Worm (Caenorhabditis elegans): ENCODE results near the gene dgk-1.
A peak's percentile ranks its signal among the peaks of the same experiment; 100 is the strongest.

Gene dgk-1

ce11 chrX:992650-993403 lies 1.6 kb upstream of the dgk-1 start (continued):
- TF ChIP-seq F44E2.7 (GFP tag; IDR thresholded peaks at IDR 0.05) (no peak), nhr-77 (tag; optimal IDR thresholded peaks at IDR 0.05) (no peak), unc-130 (GFP tag; optimal IDR thresholded peaks at IDR 0.05) (no peak), nhr-102 (tag; optimal IDR thresholded peaks at IDR 0.05) (no peak), R02D3.7 (tag; optimal IDR thresholded peaks at IDR 0.05) (no peak), nhr-25 (tag; optimal IDR thresholded peaks at IDR 0.05; ENCODE audit: borderline replicate concordance, insufficient read depth) (no peak), ceh-28 (tag; optimal IDR thresholded peaks at IDR 0.05) (no peak), aha-1 (tag) (peak; percentile 83), Y75B8A.6 (GFP tag; IDR thresholded peaks at IDR 0.05) (no peak), attf-4 (tag; optimal IDR thresholded peaks at IDR 0.05) (no peak), lin-38 (GFP tag; IDR thresholded peaks at IDR 0.05) (no peak), dmd-9 (GFP tag; IDR thresholded peaks at IDR 0.05) (no peak), nhr-28 (tag; optimal IDR thresholded peaks at IDR 0.05) (no peak), lin-13 (GFP tag; optimal IDR thresholded peaks at IDR 0.05) (no peak), set-16 (GFP tag; IDR thresholded peaks at IDR 0.05) (peak; percentile 93), nhr-48 (tag; optimal IDR thresholded peaks at IDR 0.05) (peak; percentile 37), lsy-2 (tag; optimal IDR thresholded peaks at IDR 0.05) (peak in 1 of 2 experiments; percentile 62), pqm-1 (tag; optimal IDR thresholded peaks at IDR 0.05) (no peak), hlh-30 (tag; optimal IDR thresholded peaks at IDR 0.05; ENCODE audit: insufficient read depth) (peak; percentile 38), hif-1 (tag; optimal IDR thresholded peaks at IDR 0.05) (peak in 1 of 2 experiments; percentile 34), lin-15B (tag; optimal IDR thresholded peaks at IDR 0.05) (no peak), lin-39 (tag; optimal IDR thresholded peaks at IDR 0.05) (no peak), ceh-20 (GFP tag; IDR thresholded peaks at IDR 0.05) (peak; percentile 18; the same call in 1 of the 2 replicates), spr-1 (tag; optimal IDR thresholded peaks at IDR 0.05) (peak; percentile 6), cey-2 (tag; optimal IDR thresholded peaks at IDR 0.05; ENCODE audit: borderline replicate concordance, insufficient read depth) (no peak), Y105C5A.15 (GFP tag; IDR thresholded peaks at IDR 0.05) (no peak), fos-1 (tag; optimal IDR thresholded peaks at IDR 0.05) (no peak), daf-12 (tag; optimal IDR thresholded peaks at IDR 0.05) (no peak), nhr-237 (tag; optimal IDR thresholded peaks at IDR 0.05) (no peak), daf-16 (GFP tag; optimal IDR thresholded peaks at IDR 0.05) (peak in 1 of 2 experiments; percentile 14), daf-16 (tag; optimal IDR thresholded peaks at IDR 0.05) (no peak), dmd-6 (GFP tag; IDR thresholded peaks at IDR 0.05) (no peak; the same call in 1 of the 2 replicates), lir-3 (tag; optimal IDR thresholded peaks at IDR 0.05) (no peak), arid-1 (GFP tag; conservative IDR thresholded peaks at IDR 0.05) (no peak), fkh-10 (GFP tag; optimal IDR thresholded peaks at IDR 0.05) (peak; percentile 49), ztf-11 (tag; optimal IDR thresholded peaks at IDR 0.05) (no peak), dve-1 (tag; optimal IDR thresholded peaks at IDR 0.05; ENCODE audit: insufficient read depth) (no peak), mep-1 (tag; optimal IDR thresholded peaks at IDR 0.05) (peak; percentile 63), zip-2 (tag; optimal IDR thresholded peaks at IDR 0.05) (no peak), gei-8 (GFP tag; optimal IDR thresholded peaks at IDR 0.05) (no peak), mes-2 (tag; optimal IDR thresholded peaks at IDR 0.05; ENCODE audit: poor library complexity, severe bottlenecking) (peak; percentile 12), F49E8.2 (tag; optimal IDR thresholded peaks at IDR 0.05; ENCODE audit: borderline replicate concordance) (no peak), duxl-1 (tag; optimal IDR thresholded peaks at IDR 0.05; ENCODE audit: poor library complexity) (no peak), ceh-62 (tag; optimal IDR thresholded peaks at IDR 0.05) (no peak), zfp-2 (tag; optimal IDR thresholded peaks at IDR 0.05) (no peak), ceh-32 (tag; optimal IDR thresholded peaks at IDR 0.05; ENCODE audit: poor library complexity) (peak; percentile 30), pha-4 (GFP tag; IDR thresholded peaks at IDR 0.05) (no peak), pha-4 (tag; optimal IDR thresholded peaks at IDR 0.05) (no peak), madf-5 (GFP tag; IDR thresholded peaks at IDR 0.05) (no peak), mxl-3 (GFP tag; optimal IDR thresholded peaks at IDR 0.05) (no peak)

All from whole organism, L4 larva.